Worm (Caenorhabditis elegans) whole organism, L4/young adult: ENCODE data around the gene M88.4.
A peak's percentile ranks its signal among the peaks of the same experiment; 100 is the strongest.

Source experiments
- W03F9.2 ChIP-seq: fragments of 150-350 bp; optimal IDR thresholded peaks from 2 replicates; lab custom pipeline; 2014; ENCODE audit warnings: missing biosample characterization, missing genetic modification characterization
- dao-5 ChIP-seq: sonication (generic microtip); optimal IDR thresholded peaks from 2 replicates; lab custom pipeline; 2016; ENCODE audit warnings: missing genotype, missing genetic modification characterization, moderate library complexity, missing compliant biosample characterization
- him-1 ChIP-seq: sonication (generic microtip); optimal IDR thresholded peaks from 2 replicates; lab custom pipeline; 2016; ENCODE audit warnings: missing genotype, missing genetic modification reagents, missing genetic modification characterization, missing compliant biosample characterization

M88.4 gene

DNA sequence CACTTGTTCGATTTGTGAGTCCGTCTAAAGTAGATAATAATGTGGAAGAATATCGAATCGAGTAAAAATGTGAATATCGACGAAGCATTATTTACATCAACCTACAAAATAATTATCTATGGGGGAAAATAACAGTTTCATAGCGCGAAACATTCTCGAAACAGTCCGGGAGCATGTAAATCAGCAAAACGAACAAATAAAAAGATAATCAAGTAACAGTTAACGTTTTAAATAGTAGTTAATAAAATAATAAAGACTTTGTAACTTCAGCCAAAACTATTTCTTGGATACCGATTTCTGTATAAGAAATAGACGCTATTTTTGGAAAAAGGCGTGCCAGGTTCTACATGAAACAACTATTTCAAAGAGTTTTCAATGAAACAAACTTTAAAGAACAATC lies 19.2 kb downstream of the M88.4 start, which contains the start of gene mlcd-1:
TSS of gene mlcd-1 (minus strand) at position 101 of the 400 bp plus-strand sequence.
- TF ChIP-seq W03F9.2 (no peak), dao-5 (tag; lab: Kevin White, UChicago) (no peak), him-1 (tag; lab: Kevin White, UChicago) (no peak)

DNA sequence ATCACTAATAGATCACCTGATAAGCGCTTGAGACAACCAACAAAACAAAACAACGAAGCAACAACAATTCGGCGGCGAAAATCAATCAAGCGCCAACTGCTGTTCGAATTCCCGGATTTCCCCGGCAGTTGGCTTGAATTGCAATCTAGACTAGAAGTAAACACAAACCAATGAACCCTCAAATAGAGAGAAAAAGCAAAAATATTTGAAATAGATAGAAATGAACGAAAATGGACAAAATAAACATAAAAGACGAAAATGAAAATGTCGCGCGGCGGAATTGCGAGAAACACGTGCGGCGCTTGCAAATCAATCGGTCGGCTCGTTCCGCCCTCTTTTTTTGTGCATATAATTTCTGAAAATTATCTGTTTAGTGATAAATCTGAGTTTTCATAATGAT lies 19.6 kb downstream of the M88.4 start, which contains the start of gene idhg-1:
TSS of gene idhg-1 (plus strand) at position 343 of the 400 bp plus-strand sequence.
- peak; percentile 66 for TF ChIP-seq him-1 (tag; lab: Kevin White, UChicago)
- TF ChIP-seq W03F9.2 = peak; percentile 80
- TF ChIP-seq dao-5 (tag; lab: Kevin White, UChicago) = peak; percentile 54

DNA sequence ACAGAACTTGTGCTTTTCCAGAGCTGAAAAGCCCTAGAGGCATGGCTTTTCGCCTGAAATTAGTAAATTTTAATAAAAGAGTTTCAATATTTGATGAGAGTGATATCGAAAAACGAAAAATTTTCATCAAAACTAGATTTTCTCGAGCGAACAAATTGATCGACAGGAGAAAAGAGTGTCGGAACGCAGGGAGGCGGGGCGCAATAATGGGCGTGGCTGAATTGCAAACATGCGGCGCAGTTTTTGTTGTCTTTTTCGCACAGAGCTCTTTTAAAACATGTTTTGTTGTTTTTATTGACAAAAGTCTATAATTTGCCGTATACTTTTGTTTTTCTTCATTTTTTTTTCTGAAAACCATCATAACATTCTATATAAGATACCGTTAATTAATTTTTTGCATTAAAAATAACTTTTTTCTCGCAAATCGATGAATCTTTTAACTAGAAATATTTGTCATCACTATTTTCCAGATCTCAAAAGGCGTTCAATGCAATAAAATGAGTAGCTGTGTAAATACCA lies 29.6 kb downstream of the M88.4 start, which contains the start of the genes sel-5 and wdr-48:
TSS of gene sel-5 (minus strand) at position 53 of the 519 bp plus-strand sequence.
TSS of gene wdr-48 (plus strand) at position 469 of the 519 bp plus-strand sequence.
- peak; percentile 48 for TF ChIP-seq W03F9.2
- no peak for TF ChIP-seq dao-5 (tag; lab: Kevin White, UChicago)

DNA sequence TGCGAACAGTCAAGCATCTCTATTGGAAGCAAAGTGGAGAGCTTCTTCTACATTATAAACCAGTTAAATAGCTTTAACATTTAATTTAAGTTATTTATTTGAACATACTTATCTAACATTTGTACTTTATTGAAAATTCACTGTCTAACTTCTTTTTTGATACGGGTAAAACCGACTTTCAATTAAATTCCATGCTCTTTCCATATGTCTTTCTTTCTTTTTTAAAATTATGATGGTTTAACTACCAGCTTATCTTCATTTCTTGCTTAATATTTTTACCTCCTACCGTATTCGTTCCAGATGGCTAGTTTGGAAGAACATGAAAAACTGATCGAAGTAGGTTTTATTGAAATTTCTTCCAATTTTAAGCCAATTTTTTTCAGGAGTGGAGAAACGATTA lies 32.7 kb downstream of the M88.4 start, which contains the start of gene F35G12.12:
TSS of gene F35G12.12 (plus strand) at position 301 of the 400 bp plus-strand sequence.
- no peak for TF ChIP-seq him-1 (tag; lab: Kevin White, UChicago)

DNA sequence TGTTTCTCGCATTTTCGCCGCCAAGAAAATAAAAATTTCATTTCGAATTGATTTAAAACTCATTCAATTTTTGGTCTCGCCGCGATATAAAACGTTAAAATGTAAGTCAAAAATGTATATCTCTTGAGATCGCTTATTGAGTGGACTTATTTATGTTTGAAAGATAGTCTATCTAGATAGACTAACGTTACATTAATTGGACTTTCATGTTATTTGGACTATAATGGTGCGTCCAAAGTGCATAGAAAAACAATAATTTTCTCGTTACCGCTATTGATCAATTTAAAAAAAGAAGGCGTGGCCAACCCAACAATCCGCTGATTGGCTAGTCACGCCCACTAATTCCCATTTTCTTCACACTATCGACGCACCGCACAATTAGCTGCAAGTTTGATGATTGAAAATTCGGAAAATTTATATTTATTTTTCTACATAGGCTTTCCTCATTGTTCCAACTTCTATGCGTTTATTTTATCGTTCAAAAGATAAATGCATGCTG lies 35.3 kb downstream of the M88.4 start, which contains the start of gene F35G12.5:
TSS of gene F35G12.5 (plus strand) at position 51 of the 499 bp plus-strand sequence.
- TF ChIP-seq W03F9.2 = no peak
- no peak for TF ChIP-seq him-1 (tag; lab: Kevin White, UChicago)
- TF ChIP-seq dao-5 (tag; lab: Kevin White, UChicago) = no peak

DNA sequence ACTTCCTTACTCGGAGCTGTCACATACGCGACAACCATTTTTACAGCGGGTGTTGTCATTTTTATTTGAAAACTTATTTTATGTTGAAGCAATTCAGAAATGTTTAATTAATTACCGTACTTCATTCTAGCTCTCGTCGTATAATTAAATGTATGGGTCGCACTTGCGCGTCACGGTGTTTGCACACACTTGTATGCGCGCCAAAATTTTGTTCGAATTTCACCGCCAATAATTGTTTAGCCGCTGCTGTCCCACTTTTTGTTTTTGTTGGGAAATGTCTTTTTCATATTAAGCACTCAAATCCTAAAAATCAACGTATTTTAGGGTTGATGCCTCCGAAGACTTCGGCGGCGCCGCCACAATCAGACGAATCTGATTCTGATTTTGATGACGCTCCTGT lies 38.3 kb downstream of the M88.4 start, which contains the start of the genes F35G12.7 and smc-4:
TSS of gene F35G12.7 (minus strand) at position 154 of the 400 bp plus-strand sequence.
TSS of gene smc-4 (plus strand) at position 325 of the 400 bp plus-strand sequence.
- TF ChIP-seq him-1 (tag; lab: Kevin White, UChicago) (no peak), dao-5 (tag; lab: Kevin White, UChicago) (no peak), W03F9.2 (no peak)

DNA sequence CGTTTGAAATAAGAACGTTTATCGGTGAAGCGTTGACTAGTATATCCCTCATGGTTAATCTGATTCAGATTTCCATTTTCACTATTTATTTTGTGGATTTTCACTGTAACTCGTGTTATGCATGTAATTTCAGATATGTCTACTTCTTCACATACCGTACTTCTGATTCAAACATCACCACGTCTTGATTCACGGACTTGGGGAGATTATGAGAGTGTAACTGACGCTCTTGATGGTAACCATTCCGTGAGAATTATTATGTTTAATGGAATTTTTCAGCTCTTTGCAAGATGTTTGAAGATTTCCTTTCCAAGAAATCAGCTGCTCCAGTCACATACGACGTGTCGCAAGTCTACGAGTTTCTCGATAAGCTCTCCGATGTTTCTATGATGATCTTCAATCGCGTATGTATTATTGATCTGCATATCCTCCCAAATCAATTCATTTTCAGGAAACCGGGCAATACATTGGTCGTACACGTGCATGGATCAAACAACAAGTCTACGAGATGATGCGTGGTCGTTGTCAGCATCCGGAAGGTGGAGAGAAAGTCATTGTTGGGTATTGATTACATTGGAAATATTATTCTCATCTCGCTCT lies 44.4 kb downstream of the M88.4 start, which contains the start of gene erh-2:
TSS of gene erh-2 (plus strand) at position 134 of the 600 bp plus-strand sequence.
- no peak for TF ChIP-seq dao-5 (tag; lab: Kevin White, UChicago)
- no peak for TF ChIP-seq him-1 (tag; lab: Kevin White, UChicago)
- TF ChIP-seq W03F9.2 = no peak

DNA sequence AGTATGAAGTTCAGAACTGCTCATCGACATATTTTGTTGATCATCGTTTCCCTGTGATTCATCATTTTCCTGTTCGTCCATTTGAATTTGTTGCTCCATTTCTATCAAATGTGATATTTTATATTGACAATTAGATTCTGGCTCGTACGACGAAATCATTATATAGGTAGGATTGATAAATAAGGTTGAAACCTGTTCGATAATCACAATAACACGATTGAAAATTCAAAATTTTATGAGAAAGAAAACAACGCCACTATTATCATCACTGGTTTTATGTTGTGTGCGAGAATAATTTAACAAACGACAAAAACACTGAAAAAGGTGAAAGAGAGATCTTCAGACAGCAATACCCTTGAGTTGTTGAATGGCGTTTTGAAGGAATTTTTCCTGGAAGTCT lies 45.5 kb downstream of the M88.4 start, which contains the start of gene apc-11:
TSS of gene apc-11 (minus strand) at position 101 of the 400 bp plus-strand sequence.
- TF ChIP-seq him-1 (tag; lab: Kevin White, UChicago) (no peak), W03F9.2 (no peak), dao-5 (tag; lab: Kevin White, UChicago) (no peak)

DNA sequence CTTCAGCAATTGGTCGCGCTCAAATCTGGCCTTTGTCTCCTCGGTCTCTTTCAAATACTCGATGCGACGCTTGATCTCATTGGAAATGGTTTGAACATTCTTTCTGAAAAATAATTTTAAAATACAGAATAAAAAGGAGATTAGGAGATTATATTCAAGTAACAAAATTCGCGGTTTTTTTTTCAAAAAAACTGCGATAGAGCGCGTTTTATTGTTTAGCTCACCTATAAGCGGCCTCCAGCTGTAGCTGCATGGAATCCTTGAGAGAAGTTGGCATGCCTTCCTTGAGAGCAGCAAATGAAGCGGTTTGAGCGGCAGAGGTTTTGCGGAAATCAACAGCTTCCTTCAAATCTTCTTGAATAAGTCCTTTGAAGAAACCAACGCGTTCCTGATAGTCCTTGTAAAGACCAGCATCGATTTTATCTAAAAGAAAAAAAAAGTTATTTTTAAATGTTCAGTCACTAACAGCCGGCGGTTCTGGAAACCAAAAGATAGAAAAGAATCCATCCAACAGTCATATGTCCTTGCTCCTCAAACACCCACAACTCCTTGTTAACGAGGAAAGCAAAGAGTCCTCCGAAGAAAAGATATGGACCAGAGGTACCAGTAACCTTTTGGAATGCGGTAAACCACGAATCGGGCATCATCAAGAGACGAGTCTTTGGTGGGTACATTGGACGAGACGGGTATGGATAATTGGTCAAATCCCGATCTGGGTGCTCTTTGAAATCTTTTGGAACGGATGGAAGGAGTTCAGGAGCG lies 46.1 kb downstream of the M88.4 start:
- no peak for TF ChIP-seq W03F9.2
- TF ChIP-seq dao-5 (tag; lab: Kevin White, UChicago) = no peak
- TF ChIP-seq him-1 (tag; lab: Kevin White, UChicago) = no peak

DNA sequence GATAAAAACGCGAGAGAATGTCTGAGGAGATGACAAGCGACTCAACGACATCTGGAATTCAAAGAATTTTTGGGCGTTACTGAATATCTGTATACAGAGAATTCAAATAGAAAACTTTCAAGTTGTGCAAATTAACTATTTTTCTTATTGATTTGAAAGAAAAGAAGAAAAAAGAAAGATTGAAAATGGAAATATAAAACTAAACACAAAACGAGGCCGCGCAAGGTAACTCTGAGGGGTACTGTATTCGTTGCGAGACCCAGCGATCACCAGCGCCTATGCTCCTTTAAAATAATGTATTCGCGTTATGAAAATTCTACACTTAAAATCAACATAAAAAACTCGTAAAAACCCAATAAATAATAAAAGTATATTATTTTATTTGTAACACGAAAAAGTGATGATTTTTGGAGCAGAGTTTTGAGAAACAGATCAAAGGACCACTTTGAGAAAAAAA lies 47.0 kb downstream of the M88.4 start, which contains the start of gene asb-1:
TSS of gene asb-1 (minus strand) at position 51 of the 457 bp plus-strand sequence.
- TF ChIP-seq W03F9.2 = no peak
- TF ChIP-seq him-1 (tag; lab: Kevin White, UChicago) = no peak
- no peak for TF ChIP-seq dao-5 (tag; lab: Kevin White, UChicago)

DNA sequence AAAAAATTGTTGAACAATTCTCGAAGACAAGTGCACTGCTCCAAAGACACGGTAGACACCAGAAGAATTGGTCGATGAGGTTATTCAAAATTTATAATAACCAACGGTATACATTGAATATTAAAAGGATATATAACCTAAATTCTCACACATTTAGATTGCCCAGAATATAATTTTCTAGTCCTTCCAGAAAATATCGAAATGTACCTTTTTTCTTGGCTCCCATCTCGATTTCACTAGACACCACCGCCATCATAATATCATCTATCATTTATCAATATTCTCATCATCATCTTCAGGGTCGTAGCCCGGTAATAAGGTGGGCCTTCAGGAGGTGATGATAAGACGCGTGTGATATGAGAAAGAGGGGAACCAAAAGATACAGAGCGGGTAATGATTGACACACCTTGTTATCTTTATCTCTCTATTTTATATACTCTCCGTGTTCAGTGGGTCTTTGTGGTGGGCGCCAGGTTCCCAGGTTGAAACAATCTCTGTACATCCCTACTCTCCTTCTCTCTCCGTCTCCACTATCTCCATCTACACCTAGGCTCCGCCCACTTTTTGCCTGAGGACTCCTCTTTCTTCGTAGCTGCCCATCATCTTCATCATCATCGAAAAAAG lies 51.4 kb downstream of the M88.4 start, which contains the start of gene mab-21:
TSS of gene mab-21 (plus strand) at position 615 of the 624 bp plus-strand sequence.
- TF ChIP-seq him-1 (tag; lab: Kevin White, UChicago) = no peak
- TF ChIP-seq dao-5 (tag; lab: Kevin White, UChicago) = no peak
- no peak for TF ChIP-seq W03F9.2
